Fruit fly (Drosophila melanogaster) whole organism, wandering third instar larva: ENCODE measurements around the gene CG44088.
A peak's percentile ranks its signal among the peaks of the same experiment; 100 is the strongest.

Experiments used
- Abd-B ChIP-seq: fragments of >200 bp; optimal IDR thresholded peaks from 2 replicates; lab custom pipeline; 2017; ENCODE audit warnings: missing biosample characterization, missing genetic modification characterization
- CG32264 ChIP-seq: fragments of 200-800 bp; sonication (Bioruptor generic); optimal IDR thresholded peaks from 2 replicates; lab custom pipeline; 2016; ENCODE audit warnings: missing biosample characterization, missing genetic modification characterization
- CG9705 ChIP-seq: fragments of 200-800 bp; sonication (Bioruptor generic); optimal IDR thresholded peaks from 2 replicates; lab custom pipeline; 2018; ENCODE audit warnings: missing biosample characterization, mild to moderate bottlenecking, missing genetic modification characterization
- CrebA ChIP-seq: fragments of 200-800 bp; sonication (Bioruptor generic); optimal IDR thresholded peaks from 2 replicates; lab custom pipeline; 2016; ENCODE audit warnings: missing biosample characterization, mild to moderate bottlenecking, missing genetic modification characterization, borderline replicate concordance
- Dfd ChIP-seq: fragments of >200 bp; optimal IDR thresholded peaks from 2 replicates; lab custom pipeline; 2017; ENCODE audit warnings: missing biosample characterization, missing genetic modification characterization
- Dif ChIP-seq: fragments of 200-275, 200-300 bp; sonication (Bioruptor generic); optimal IDR thresholded peaks from 2 replicates; lab custom pipeline; 2018; ENCODE audit warnings: missing biosample characterization, missing genetic modification characterization; ENCODE audit not compliant: partially characterized antibody
- GATAd ChIP-seq: sonication (Bioruptor generic); optimal IDR thresholded peaks from 2 replicates; lab custom pipeline; 2016; ENCODE audit warnings: missing biosample characterization, missing genetic modification characterization
- HLH106 ChIP-seq: fragments of 200-800 bp; optimal IDR thresholded peaks from 3 replicates; lab custom pipeline; 2019; ENCODE audit warnings: missing biosample characterization, mild to moderate bottlenecking, missing genetic modification characterization, moderate library complexity
- Hnf4 ChIP-seq: fragments of 200-800 bp; sonication (Bioruptor generic); optimal IDR thresholded peaks from 2 replicates; lab custom pipeline; 2016; ENCODE audit warnings: missing biosample characterization, mild to moderate bottlenecking, missing genetic modification characterization
- Hr83 ChIP-seq: fragments of 200-300 bp; sonication (Bioruptor generic); optimal IDR thresholded peaks from 2 replicates; lab custom pipeline; 2016; ENCODE audit warnings: missing biosample characterization, mild to moderate bottlenecking, missing genetic modification characterization, moderate library complexity; ENCODE audit not compliant: poor library complexity, severe bottlenecking
- Jra ChIP-seq: sonication (Bioruptor generic); optimal IDR thresholded peaks from 2 replicates; lab custom pipeline; 2016; ENCODE audit warnings: missing biosample characterization, missing genetic modification characterization
- Myc ChIP-seq: fragments of >200 bp; optimal IDR thresholded peaks from 2 replicates; lab custom pipeline; 2017
- OdsH ChIP-seq: fragments of 200-800 bp; sonication (Bioruptor generic); optimal IDR thresholded peaks from 2 replicates; lab custom pipeline; 2016; ENCODE audit warnings: missing biosample characterization, mild to moderate bottlenecking, missing genetic modification characterization
- Rel ChIP-seq, 2 experiments: fragments of 200-800 bp; sonication (Bioruptor generic) in 1 of 2; optimal IDR thresholded peaks; 2 replicates in 1 of 2; 3 replicates in 1 of 2; lab custom pipeline; 2016 to 2019; ENCODE audit warnings: mild to moderate bottlenecking in 2 of 2, missing biosample characterization in 2 of 2, missing genetic modification characterization in 2 of 2, moderate library complexity in 1 of 2
- Sp1 ChIP-seq: fragments of 200-800 bp; sonication (Bioruptor generic); optimal IDR thresholded peaks from 3 replicates; lab custom pipeline; 2019; ENCODE audit warnings: missing biosample characterization, mild to moderate bottlenecking, missing genetic modification characterization, moderate library complexity
- Vsx2 ChIP-seq: fragments of 200-300, 225-300 bp; sonication (Bioruptor generic); optimal IDR thresholded peaks from 2 replicates; lab custom pipeline; 2018; ENCODE audit warnings: missing biosample characterization, missing genetic modification characterization; ENCODE audit not compliant: partially characterized antibody
- br ChIP-seq: fragments of 200-800 bp; sonication (Bioruptor generic); optimal IDR thresholded peaks from 2 replicates; lab custom pipeline; 2016; ENCODE audit warnings: missing biosample characterization, missing genetic modification characterization
- brk ChIP-seq: fragments of 200-800 bp; sonication (Bioruptor generic); optimal IDR thresholded peaks from 2 replicates; lab custom pipeline; 2016; ENCODE audit warnings: missing biosample characterization, mild to moderate bottlenecking, missing genetic modification characterization
- dl ChIP-seq, 2 experiments: fragments of 175-275, 200-275 bp in 1 of 2; fragments of 200-275 bp in 1 of 2; sonication (Bioruptor generic); optimal IDR thresholded peaks; lab custom pipeline; 2018; ENCODE audit warnings: mild to moderate bottlenecking in 2 of 2, missing biosample characterization in 2 of 2, missing genetic modification characterization in 2 of 2, moderate library complexity in 2 of 2; ENCODE audit not compliant: partially characterized antibody in 2 of 2, insufficient read depth in 1 of 2
- dsf ChIP-seq: sonication (Bioruptor generic); optimal IDR thresholded peaks from 2 replicates; lab custom pipeline; 2016; ENCODE audit warnings: missing biosample characterization, missing genetic modification characterization, borderline replicate concordance
- ey ChIP-seq: fragments of 200-800 bp; sonication (Bioruptor generic); optimal IDR thresholded peaks from 2 replicates; lab custom pipeline; 2016; ENCODE audit warnings: missing biosample characterization, missing genetic modification characterization
- foxo ChIP-seq, 2 experiments: fragments of 200-800 bp; sonication (Bioruptor generic); optimal IDR thresholded peaks; 2 replicates in 1 of 2; 3 replicates in 1 of 2; lab custom pipeline; 2016 to 2017; ENCODE audit warnings: missing biosample characterization in 2 of 2, missing genetic modification characterization in 2 of 2
- fru ChIP-seq: fragments of 200-800 bp; sonication (Bioruptor generic); optimal IDR thresholded peaks from 3 replicates; lab custom pipeline; 2016; ENCODE audit warnings: missing biosample characterization, mild to moderate bottlenecking, missing genetic modification characterization
- h ChIP-seq: fragments of 200-800 bp; sonication (Bioruptor generic); optimal IDR thresholded peaks from 3 replicates; lab custom pipeline; 2016; ENCODE audit warnings: missing biosample characterization, mild to moderate bottlenecking, missing genetic modification characterization
- jim ChIP-seq: fragments of 175-275, 200-325 bp; sonication (Bioruptor generic); optimal IDR thresholded peaks from 2 replicates; lab custom pipeline; 2016; ENCODE audit warnings: missing biosample characterization, mild to moderate bottlenecking, missing genetic modification characterization
- lola ChIP-seq: fragments of >200 bp; optimal IDR thresholded peaks from 2 replicates; lab custom pipeline; 2017; ENCODE audit warnings: missing biosample characterization, missing genetic modification characterization
- psq ChIP-seq: fragments of 200-800 bp; sonication (Bioruptor generic); optimal IDR thresholded peaks from 3 replicates; lab custom pipeline; 2017; ENCODE audit warnings: missing biosample characterization, mild to moderate bottlenecking, missing genetic modification characterization, moderate library complexity
- rgr ChIP-seq: fragments of 200-800 bp; sonication (Bioruptor generic); optimal IDR thresholded peaks from 3 replicates; lab custom pipeline; 2016; ENCODE audit warnings: missing biosample characterization, mild to moderate bottlenecking, missing genetic modification characterization
- sage ChIP-seq: fragments of 200-800 bp; sonication (Bioruptor generic); optimal IDR thresholded peaks from 2 replicates; lab custom pipeline; 2016; ENCODE audit warnings: missing biosample characterization, mild to moderate bottlenecking, missing genetic modification characterization
- sv ChIP-seq: fragments of 200-800 bp; sonication (Bioruptor generic); optimal IDR thresholded peaks from 3 replicates; lab custom pipeline; 2016; ENCODE audit warnings: missing biosample characterization, missing genetic modification characterization
- tai ChIP-seq: sonication (Bioruptor generic); optimal IDR thresholded peaks from 2 replicates; lab custom pipeline; 2016; ENCODE audit warnings: missing biosample characterization, missing genetic modification characterization
- woc ChIP-seq: sonication (Bioruptor generic); optimal IDR thresholded peaks from 2 replicates; lab custom pipeline; 2016; ENCODE audit warnings: missing biosample characterization, mild to moderate bottlenecking, missing genetic modification characterization

CG44088 gene

DNA sequence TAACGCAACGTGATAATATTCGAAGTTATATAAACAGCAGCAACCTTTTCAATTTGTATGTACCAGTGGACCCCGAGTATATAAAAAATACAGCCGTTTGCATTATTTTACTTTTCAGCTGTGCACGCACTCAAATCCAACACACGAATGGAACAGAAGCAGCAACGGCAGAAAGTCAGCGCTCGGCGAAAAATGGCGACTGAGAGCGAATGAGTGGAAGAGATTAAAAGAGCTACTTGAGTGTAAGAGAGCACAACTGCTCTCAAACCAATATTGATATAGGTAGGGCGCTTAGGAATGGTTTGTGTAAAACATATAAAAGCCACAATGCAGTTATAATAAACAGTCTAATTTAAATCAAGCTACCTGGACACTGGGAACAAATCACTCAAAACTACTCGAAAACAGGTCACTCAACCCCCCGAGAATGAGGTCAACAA is 31.5 kb upstream of the CG44088 start:
- TF ChIP-seq OdsH (GFP tag; lab: Kevin White, UChicago) (peak; percentile 42), Hnf4 (peak; percentile 18), woc (no peak), tai (GFP tag; lab: Kevin White, UChicago) (peak; percentile 59), CrebA (GFP tag; lab: Kevin White, UChicago) (peak; percentile 36), ey (peak; percentile 7), fru (GFP tag; lab: Kevin White, UChicago) (peak; percentile 10), sage (GFP tag; lab: Kevin White, UChicago) (peak; percentile 66), Vsx2 (GFP tag; lab: Kevin White, UChicago) (peak; percentile 22), Sp1 (GFP tag; lab: Kevin White, UChicago) (peak; percentile 66), sv (peak; percentile 42), Dif (GFP tag; lab: Kevin White, UChicago) (peak; percentile 89), rgr (GFP tag; lab: Kevin White, UChicago) (peak; percentile 42), dl (GFP tag; optimal IDR thresholded peaks at IDR 0.05; lab: Kevin White, UChicago; ENCODE audit: insufficient read depth in 1 of 2, partially characterized antibody in 2 of 2) (peak; percentile 76 to 80), brk (no peak), br (GFP tag; lab: Kevin White, UChicago) (peak; percentile 4), Myc (lab: Kevin White, UChicago) (no peak), CG32264 (GFP tag; lab: Kevin White, UChicago) (peak; percentile 19), h (GFP tag; lab: Kevin White, UChicago) (peak; percentile 74), foxo (GFP tag; optimal IDR thresholded peaks at IDR 0.05; lab: Kevin White, UChicago) (peak; percentile 12 to 63), HLH106 (no peak), Jra (no peak), Hr83 (GFP tag; lab: Kevin White, UChicago) (peak; percentile 80), psq (GFP tag; lab: Kevin White, UChicago) (peak; percentile 69), Rel (GFP tag; optimal IDR thresholded peaks at IDR 0.05; lab: Kevin White, UChicago) (no peak), Rel (tag; optimal IDR thresholded peaks at IDR 0.05; lab: Kevin White, UChicago) (peak; percentile 43), dsf (GFP tag; lab: Kevin White, UChicago) (peak; percentile 49), Dfd (GFP tag; lab: Kevin White, UChicago) (no peak), jim (GFP tag; lab: Kevin White, UChicago) (no peak)

DNA sequence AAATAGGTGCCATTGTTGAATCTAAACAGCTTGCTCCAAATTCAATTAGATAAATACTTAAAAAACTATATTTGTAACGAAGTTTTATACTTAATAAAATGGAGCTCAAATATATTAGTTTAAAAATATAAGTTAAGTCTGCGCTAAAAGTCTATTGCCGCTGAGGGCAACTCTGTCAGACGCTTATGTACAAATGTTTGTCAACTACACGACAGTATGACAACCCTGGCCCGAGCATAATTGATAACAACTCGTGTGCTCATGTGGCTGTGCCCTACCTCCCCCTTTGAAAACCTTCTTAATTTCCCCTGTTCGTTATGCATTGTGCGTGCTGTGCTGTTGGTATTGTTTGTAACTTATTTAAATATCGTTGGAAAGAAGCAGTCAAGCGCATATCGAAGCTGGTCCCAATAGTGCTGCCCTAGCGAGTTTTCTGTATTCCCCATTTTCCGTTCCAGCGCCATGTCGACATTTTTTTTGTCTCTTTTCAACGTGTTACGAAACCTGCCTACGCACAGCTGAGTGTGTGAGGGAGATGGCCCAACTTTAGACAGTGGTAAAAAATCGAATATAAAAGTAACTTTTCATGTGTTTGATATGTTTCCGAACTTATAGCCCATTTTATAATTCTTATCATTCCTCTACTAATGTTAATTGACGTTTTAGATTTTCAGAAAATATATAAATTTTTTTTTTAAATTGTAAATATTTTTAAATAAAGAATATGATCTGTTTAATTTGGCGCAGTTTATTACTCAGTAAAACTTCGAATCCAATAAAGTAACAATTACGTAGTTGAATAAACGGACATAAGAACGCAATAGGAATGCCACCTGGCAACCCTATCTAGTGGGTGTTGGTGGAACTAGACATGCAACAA is 30.2 kb upstream of the CG44088 start:
- TF ChIP-seq sv, result peak; percentile 22
- no peak for TF ChIP-seq Dfd (GFP tag; lab: Kevin White, UChicago)
- no peak for TF ChIP-seq ey
- TF ChIP-seq CG32264 (GFP tag; lab: Kevin White, UChicago), result no peak
- TF ChIP-seq br (GFP tag; lab: Kevin White, UChicago), result no peak
- TF ChIP-seq Rel (GFP tag; optimal IDR thresholded peaks at IDR 0.05; lab: Kevin White, UChicago), result no peak
- TF ChIP-seq Rel (tag; optimal IDR thresholded peaks at IDR 0.05; lab: Kevin White, UChicago), result peak; percentile 2

DNA sequence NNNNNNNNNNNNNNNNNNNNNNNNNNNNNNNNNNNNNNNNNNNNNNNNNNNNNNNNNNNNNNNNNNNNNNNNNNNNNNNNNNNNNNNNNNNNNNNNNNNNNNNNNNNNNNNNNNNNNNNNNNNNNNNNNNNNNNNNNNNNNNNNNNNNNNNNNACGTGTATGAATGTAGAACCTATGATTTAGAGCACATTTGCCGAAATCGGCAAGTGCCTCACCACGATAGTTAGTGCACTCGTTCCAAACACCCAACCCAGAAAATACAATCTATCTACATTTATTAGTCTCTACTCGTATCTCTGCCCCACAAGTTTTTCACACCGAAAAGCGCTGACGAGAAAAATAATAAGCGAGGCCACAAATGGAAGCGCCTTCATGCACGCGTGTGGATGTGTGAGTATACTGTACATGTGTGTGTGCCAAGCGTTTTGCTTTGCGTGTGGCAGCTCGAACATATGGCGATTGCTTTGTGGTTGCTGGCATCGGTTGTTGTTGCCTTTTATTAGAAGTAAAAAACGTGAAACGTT is 29.3 kb upstream of the CG44088 start:
- TF ChIP-seq GATAd (no peak), Abd-B (GFP tag; lab: Kevin White, UChicago) (no peak), Hr83 (GFP tag; lab: Kevin White, UChicago) (no peak), CG32264 (GFP tag; lab: Kevin White, UChicago) (no peak), sage (GFP tag; lab: Kevin White, UChicago) (no peak), Vsx2 (GFP tag; lab: Kevin White, UChicago) (no peak), CrebA (GFP tag; lab: Kevin White, UChicago) (no peak), CG9705 (GFP tag; lab: Kevin White, UChicago) (no peak), lola (no peak), ey (no peak), Sp1 (GFP tag; lab: Kevin White, UChicago) (no peak)
